Fruit fly (Drosophila melanogaster) whole organism: ENCODE results near the gene CG7214.

ENCODE experiments used
- Dll ChIP-seq: fragments of >200 bp; optimal IDR thresholded peaks from 2 replicates; lab custom pipeline; 2017
- EcR ChIP-seq, 2 experiments: fragments of >200 bp; optimal IDR thresholded peaks; 2 replicates each; lab custom pipeline; 2017; ENCODE audit warnings: missing biosample characterization in 2 of 2, missing genetic modification characterization in 2 of 2, missing genetic modification reagents in 2 of 2
- pan ChIP-seq: fragments of >200 bp; optimal IDR thresholded peaks from 2 replicates; lab custom pipeline; 2017
- psq ChIP-seq: fragments of >200 bp; optimal IDR thresholded peaks from 2 replicates; lab custom pipeline; 2017
- usp ChIP-seq: fragments of >200 bp; optimal IDR thresholded peaks from 2 replicates; lab custom pipeline; 2017; ENCODE audit warnings: missing biosample characterization, missing genetic modification characterization, mixed read lengths

- no peak for TF ChIP-seq psq
- no peak for TF ChIP-seq pan (lab: Kevin White, UChicago)
- no peak for TF ChIP-seq usp (GFP tag; lab: Kevin White, UChicago)
- no peak for TF ChIP-seq Dll (lab: Kevin White, UChicago)
- no peak for TF ChIP-seq EcR (GFP tag; optimal IDR thresholded peaks at IDR 0.05; lab: Kevin White, UChicago)
Measured at dm6 chr2L:7744208-7744607, 431 bp downstream of the CG7214 start.
